Worm (Caenorhabditis elegans): Measurements from ENCODE around the gene Y24D9A.7.

Y24D9A.7 gene

DNA sequence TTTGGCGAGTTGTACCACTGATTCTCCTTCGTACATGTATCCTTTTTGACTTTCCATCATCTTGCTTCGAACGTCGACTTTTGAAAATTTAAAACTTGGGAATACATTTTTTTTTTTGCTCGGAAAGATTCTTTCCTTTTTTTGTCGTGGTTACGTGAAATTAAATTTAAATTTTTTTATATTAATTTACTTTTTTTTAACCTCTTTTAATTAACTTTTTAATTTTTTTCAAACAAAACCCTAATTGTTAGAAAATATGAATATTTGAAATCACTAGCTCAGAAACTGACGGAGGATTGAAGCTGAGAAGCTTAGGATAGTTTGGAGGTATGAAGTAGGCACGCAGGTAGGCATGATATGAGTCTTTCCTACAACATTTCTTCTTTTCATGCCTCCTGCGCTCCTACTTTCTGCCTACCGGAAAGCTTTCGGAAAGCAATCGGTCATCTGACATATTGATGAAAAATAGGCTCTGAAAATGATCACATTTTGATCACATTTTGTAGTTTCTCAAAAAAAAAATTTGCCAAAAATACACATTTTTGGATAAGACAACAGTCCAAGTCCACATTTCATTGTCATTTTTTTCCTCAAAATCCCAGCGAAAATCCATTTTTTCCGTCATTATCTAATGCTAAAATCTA is 29.6 kb upstream of the Y24D9A.7 start, which contains the start of the genes R08C7.8 and R08C7.4:
R08C7.8 (minus strand) TSS at position 101 of the 644 bp plus-strand sequence.
R08C7.4 (plus strand) TSS at position 594 of the 644 bp plus-strand sequence.
- TF ChIP-seq tbx-2 (tag; optimal IDR thresholded peaks at IDR 0.05) (no peak), ref-2 (tag; optimal IDR thresholded peaks at IDR 0.05) (no peak), eyg-1 (tag; optimal IDR thresholded peaks at IDR 0.05) (no peak), odd-2 (tag; optimal IDR thresholded peaks at IDR 0.05) (no peak), hlh-13 (GFP tag; optimal IDR thresholded peaks at IDR 0.05) (no peak), pax-1 (tag; optimal IDR thresholded peaks at IDR 0.05) (no peak), unc-42 (tag; optimal IDR thresholded peaks at IDR 0.05) (no peak), nhr-11 (tag; optimal IDR thresholded peaks at IDR 0.05) (no peak), fax-1 (tag; optimal IDR thresholded peaks at IDR 0.05) (no peak), ceh-24 (tag; optimal IDR thresholded peaks at IDR 0.05) (no peak), nhr-232 (tag; optimal IDR thresholded peaks at IDR 0.05) (no peak), ttx-3 (tag; optimal IDR thresholded peaks at IDR 0.05) (no peak), sox-4 (tag; optimal IDR thresholded peaks at IDR 0.05) (no peak), tbx-7 (tag; optimal IDR thresholded peaks at IDR 0.05) (no peak)

DNA sequence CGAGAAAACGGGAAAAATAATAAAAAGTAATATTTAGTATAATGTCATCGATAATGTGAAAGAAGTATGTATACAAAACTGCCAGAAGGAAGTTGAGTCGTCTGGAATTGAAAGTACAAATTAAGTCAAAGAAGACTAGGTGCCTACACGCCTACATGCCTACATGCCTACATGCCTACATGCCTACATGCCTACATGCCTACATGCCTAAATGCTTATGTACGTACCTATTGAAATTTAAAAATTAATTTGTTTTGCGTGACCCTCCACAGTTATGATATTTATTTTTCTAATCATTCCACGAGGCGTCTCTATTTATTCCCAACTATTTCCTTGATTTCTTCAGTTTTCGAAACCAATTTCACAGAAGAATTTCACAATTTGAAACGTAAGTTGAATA is 24.9 kb upstream of the Y24D9A.7 start, which contains the start of the genes str-185 and R08C7.5:
str-185 (minus strand) TSS at position 101 of the 400 bp plus-strand sequence.
R08C7.5 (plus strand) TSS at position 329 of the 400 bp plus-strand sequence.
- no peak for TF ChIP-seq ceh-24 (tag; optimal IDR thresholded peaks at IDR 0.05)
- no peak for TF ChIP-seq fkh-6 (tag; optimal IDR thresholded peaks at IDR 0.05)
- TF ChIP-seq ceh-48 (tag; optimal IDR thresholded peaks at IDR 0.05): no peak
- TF ChIP-seq hlh-30 (tag; optimal IDR thresholded peaks at IDR 0.05; ENCODE audit: insufficient read depth): no peak
- no peak for TF ChIP-seq hlh-15 (tag; optimal IDR thresholded peaks at IDR 0.05)
- no peak for TF ChIP-seq fkh-10 (GFP tag; optimal IDR thresholded peaks at IDR 0.05)
- no peak for TF ChIP-seq lin-11 (tag; optimal IDR thresholded peaks at IDR 0.05)
- TF ChIP-seq lim-6 (tag; optimal IDR thresholded peaks at IDR 0.05): no peak
- no peak for TF ChIP-seq unc-42 (tag; optimal IDR thresholded peaks at IDR 0.05)
- no peak for TF ChIP-seq odd-2 (tag; optimal IDR thresholded peaks at IDR 0.05)
- TF ChIP-seq ama-1 (optimal IDR thresholded peaks at IDR 0.05): no peak
- no peak for TF ChIP-seq ets-4 (tag; optimal IDR thresholded peaks at IDR 0.05)
- no peak for TF ChIP-seq sox-4 (tag; optimal IDR thresholded peaks at IDR 0.05)
- no peak for TF ChIP-seq rnt-1 (tag; optimal IDR thresholded peaks at IDR 0.05)
- TF ChIP-seq C08G9.2 (tag; optimal IDR thresholded peaks at IDR 0.05): no peak
- no peak for TF ChIP-seq ceh-6 (GFP tag; optimal IDR thresholded peaks at IDR 0.05)
- no peak for TF ChIP-seq F13H6.1 (tag; optimal IDR thresholded peaks at IDR 0.05)
- TF ChIP-seq unc-55 (GFP tag; optimal IDR thresholded peaks at IDR 0.05): no peak

DNA sequence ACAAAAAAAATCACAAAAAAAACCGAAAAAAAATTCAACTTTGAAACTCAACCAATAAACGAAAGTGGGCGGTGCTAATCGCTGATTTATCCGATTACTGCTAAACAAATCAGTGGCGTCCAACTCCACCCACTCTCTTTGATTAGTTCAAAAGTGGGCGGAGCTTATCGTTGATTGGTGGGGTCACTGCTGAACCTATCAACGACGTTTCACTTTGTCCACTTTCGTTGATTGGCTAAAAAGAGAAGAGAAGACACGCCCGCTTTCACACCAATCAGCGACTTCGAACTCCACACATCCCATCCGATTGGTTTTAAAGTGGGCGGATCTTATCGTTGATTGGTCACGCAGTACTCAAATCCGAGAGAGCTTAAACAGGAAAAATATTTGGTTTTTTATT is 18.9 kb upstream of the Y24D9A.7 start:
- TF ChIP-seq dve-1 (tag; optimal IDR thresholded peaks at IDR 0.05) (no peak), nfya-1 (tag; optimal IDR thresholded peaks at IDR 0.05) (peak; percentile 99)

DNA sequence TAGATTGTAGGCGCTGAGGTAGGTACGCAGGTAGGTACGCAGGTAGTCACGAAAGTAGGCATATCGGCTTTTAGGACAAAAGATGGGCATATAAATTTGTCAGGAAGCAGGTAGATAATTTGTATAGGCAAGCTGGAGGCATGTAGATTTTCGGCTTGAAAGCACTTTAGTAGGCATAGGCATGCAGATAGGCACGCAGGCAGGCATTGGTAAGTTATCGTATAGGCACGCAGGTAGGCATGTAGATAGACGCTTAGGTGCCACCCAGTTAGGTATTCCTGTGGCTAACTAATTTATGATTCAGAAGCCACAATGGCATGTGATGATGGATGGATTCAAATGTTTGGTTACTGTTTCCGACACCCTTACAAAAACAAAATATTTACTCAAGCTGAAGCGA is 18.1 kb upstream of the Y24D9A.7 start:
- TF ChIP-seq ceh-34 (tag; optimal IDR thresholded peaks at IDR 0.05) (no peak), mec-3 (tag; optimal IDR thresholded peaks at IDR 0.05; ENCODE audit: borderline replicate concordance) (no peak), ref-2 (tag; optimal IDR thresholded peaks at IDR 0.05) (no peak), K02D7.2 (tag; optimal IDR thresholded peaks at IDR 0.05) (no peak)

DNA sequence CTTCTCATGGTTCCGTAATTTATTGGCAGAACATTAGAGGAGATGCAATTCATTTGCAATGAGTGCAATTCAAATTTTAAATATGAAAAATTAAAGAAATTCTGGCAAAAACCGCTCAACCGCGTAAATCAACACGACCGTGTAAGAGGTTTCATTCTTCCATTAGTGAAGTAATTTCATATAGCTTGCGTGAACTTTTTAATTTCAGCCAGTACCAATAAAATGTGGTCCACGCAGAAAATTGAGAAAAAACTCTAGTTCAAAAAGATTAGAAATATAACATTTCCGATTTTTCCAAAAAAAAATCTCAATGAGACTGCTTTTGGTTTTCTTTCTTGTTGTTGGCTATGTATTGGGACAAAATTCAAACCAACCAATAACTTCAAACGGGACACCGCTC is 17.1 kb upstream of the Y24D9A.7 start, which contains the start of gene clec-175:
clec-175 (plus strand) TSS at position 301 of the 400 bp plus-strand sequence.
- TF ChIP-seq pros-1 (tag; optimal IDR thresholded peaks at IDR 0.05) (no peak), ceh-48 (tag; optimal IDR thresholded peaks at IDR 0.05) (no peak), ceh-24 (tag; optimal IDR thresholded peaks at IDR 0.05) (no peak)
